Worm (Caenorhabditis elegans): ENCODE data around the gene Y43C5A.7.

Gene Y43C5A.7

DNA sequence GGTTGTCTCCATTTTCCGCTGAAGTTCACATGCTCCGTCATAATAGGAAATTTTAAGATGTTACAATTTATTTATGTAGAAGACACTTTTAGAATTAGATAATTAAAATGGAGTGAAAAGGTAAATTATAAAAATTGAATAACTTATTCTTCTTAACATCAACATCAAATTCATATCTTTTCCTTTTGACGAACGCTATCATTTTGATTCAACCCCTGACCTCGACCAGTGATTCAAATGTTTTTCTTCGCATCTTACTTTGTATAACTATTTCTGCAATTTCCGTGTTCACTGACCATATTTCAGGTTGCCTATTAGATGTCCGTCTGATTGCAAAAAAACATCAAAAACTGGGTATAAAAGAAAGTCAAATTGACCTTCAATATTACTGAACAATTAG, at the start of gene Y43C5A.7:
Y43C5A.7 (plus strand) TSS at position 301 of the 400 bp plus-strand sequence.
- TF ChIP-seq ztf-11 (tag; optimal IDR thresholded peaks at IDR 0.05) (no peak), madf-9 (GFP tag; conservative IDR thresholded peaks at IDR 0.05) (no peak), mdt-29 (GFP tag; IDR thresholded peaks at IDR 0.05) (no peak), R02D3.7 (tag; optimal IDR thresholded peaks at IDR 0.05) (no peak), pqm-1 (tag; optimal IDR thresholded peaks at IDR 0.05) (no peak), ZK337.2 (GFP tag; IDR thresholded peaks at IDR 0.05) (no peak), snpc-1.2 (GFP tag; IDR thresholded peaks at IDR 0.05) (no peak), F37D6.2 (tag; optimal IDR thresholded peaks at IDR 0.05) (no peak)

DNA sequence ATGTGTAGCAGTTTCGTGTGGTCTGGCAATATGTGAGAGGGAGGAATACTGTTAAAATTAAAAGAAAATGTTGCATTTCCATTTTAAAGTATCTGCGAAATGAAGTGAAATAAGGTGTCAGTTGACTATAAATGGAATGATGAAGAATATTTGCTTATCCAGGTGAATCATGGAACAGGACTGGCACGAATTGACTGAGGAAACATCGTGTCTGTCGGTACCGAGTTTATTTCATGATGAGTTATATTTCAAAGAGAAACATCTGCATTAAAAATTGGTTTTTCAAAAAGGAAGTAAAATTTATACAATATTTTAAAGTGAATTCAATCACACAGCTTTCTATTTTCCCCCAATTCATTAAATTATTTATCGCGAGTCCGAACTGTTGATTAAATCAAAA, 49.5 kb upstream of the Y43C5A.7 start, which contains the start of gene F01G10.6:
F01G10.6 (minus strand) TSS at position 101 of the 400 bp plus-strand sequence.
- no peak for TF ChIP-seq D1046.2 (GFP tag; IDR thresholded peaks at IDR 0.05)

DNA sequence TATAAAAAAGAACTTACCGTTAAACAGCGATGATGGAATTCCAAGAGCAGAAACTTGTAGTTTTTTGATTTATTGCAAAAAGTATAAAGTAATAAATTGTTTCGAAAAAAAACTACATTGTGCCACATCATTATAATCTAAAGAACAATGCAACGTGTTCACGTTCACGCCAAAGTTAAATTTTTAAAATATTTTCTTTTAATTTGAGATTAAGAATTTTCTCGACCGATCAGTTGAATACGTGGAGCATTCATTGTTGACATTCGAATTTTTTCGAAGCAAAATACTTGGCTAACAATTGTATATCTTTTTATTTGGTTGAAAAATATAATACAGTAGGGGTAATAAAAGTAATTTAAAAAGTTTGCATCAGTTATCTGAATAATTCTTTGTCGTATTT, 46.1 kb upstream of the Y43C5A.7 start, which contains the start of gene F01G10.5:
F01G10.5 (minus strand) TSS at position 101 of the 400 bp plus-strand sequence.
- TF ChIP-seq nhr-111 (GFP tag; optimal IDR thresholded peaks at IDR 0.05): no peak
- TF ChIP-seq mdl-1 (tag; optimal IDR thresholded peaks at IDR 0.05): no peak
- TF ChIP-seq hif-1 (tag; optimal IDR thresholded peaks at IDR 0.05): no peak
- TF ChIP-seq arid-1 (GFP tag; conservative IDR thresholded peaks at IDR 0.05): no peak
- no peak for TF ChIP-seq lin-13 (GFP tag; optimal IDR thresholded peaks at IDR 0.05)
- TF ChIP-seq zfp-3 (GFP tag; conservative IDR thresholded peaks at IDR 0.05): no peak
- TF ChIP-seq daf-8 (GFP tag; IDR thresholded peaks at IDR 0.05): no peak
- TF ChIP-seq T26A8.4 (GFP tag; IDR thresholded peaks at IDR 0.05): no peak
- no peak for TF ChIP-seq jun-1 (tag; optimal IDR thresholded peaks at IDR 0.05)
- TF ChIP-seq dmd-8 (GFP tag; IDR thresholded peaks at IDR 0.05): no peak

DNA sequence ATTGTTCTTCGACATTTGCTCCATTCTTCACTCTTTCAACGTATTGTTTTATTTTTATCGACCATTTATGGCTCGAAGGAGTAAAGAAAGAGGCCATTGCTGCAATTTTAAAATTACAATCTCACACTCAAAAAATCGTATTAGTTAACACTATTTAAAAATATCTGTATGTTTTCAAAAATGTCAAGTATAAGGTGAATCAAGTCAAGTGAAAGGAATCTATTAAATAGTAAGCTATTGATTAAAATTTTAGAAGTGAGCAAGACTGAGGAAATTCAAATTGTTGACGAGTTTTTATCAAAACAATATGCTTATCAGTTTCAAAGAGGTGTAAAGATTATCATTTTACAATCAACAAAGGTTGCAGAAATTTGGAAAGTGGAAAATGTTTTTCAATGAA, 44.6 kb upstream of the Y43C5A.7 start, which contains the start of gene F01G10.4:
F01G10.4 (minus strand) TSS at position 101 of the 400 bp plus-strand sequence.
- TF ChIP-seq Y105C5A.15 (GFP tag; IDR thresholded peaks at IDR 0.05) (no peak), dmd-9 (GFP tag; IDR thresholded peaks at IDR 0.05) (no peak), mep-1 (tag; optimal IDR thresholded peaks at IDR 0.05) (no peak), lin-13 (GFP tag; optimal IDR thresholded peaks at IDR 0.05) (no peak), zip-2 (tag; optimal IDR thresholded peaks at IDR 0.05) (no peak), nhr-76 (tag; optimal IDR thresholded peaks at IDR 0.05) (no peak), pha-4 (GFP tag; IDR thresholded peaks at IDR 0.05) (no peak), pha-4 (tag; optimal IDR thresholded peaks at IDR 0.05) (no peak), zfp-2 (tag; optimal IDR thresholded peaks at IDR 0.05) (no peak), T20F7.1 (GFP tag; optimal IDR thresholded peaks at IDR 0.05) (no peak), ceh-28 (tag; optimal IDR thresholded peaks at IDR 0.05) (no peak)

- TF ChIP-seq ceh-32 (tag; optimal IDR thresholded peaks at IDR 0.05; ENCODE audit: poor library complexity) (no peak), lin-39 (tag; optimal IDR thresholded peaks at IDR 0.05) (no peak), aly-2 (tag; optimal IDR thresholded peaks at IDR 0.05) (no peak), egl-43 (GFP tag; IDR thresholded peaks at IDR 0.05) (no peak), fkh-10 (GFP tag; optimal IDR thresholded peaks at IDR 0.05) (no peak), F37D6.2 (tag; optimal IDR thresholded peaks at IDR 0.05) (no peak), mdt-29 (GFP tag; IDR thresholded peaks at IDR 0.05) (no peak), tag-97 (GFP tag; IDR thresholded peaks at IDR 0.05) (no peak), dmd-9 (GFP tag; IDR thresholded peaks at IDR 0.05) (no peak), attf-4 (tag; optimal IDR thresholded peaks at IDR 0.05) (no peak), hmg-1.1 (GFP tag; IDR thresholded peaks at IDR 0.05) (no peak), ceh-20 (GFP tag; IDR thresholded peaks at IDR 0.05) (no peak), fos-1 (tag; optimal IDR thresholded peaks at IDR 0.05) (no peak), spr-3 (GFP tag; optimal IDR thresholded peaks at IDR 0.05) (no peak), vab-7 (GFP tag; IDR thresholded peaks at IDR 0.05) (no peak), rbr-2 (tag; optimal IDR thresholded peaks at IDR 0.05) (no peak), nhr-28 (tag; optimal IDR thresholded peaks at IDR 0.05) (peak; percentile 13), zip-2 (tag; optimal IDR thresholded peaks at IDR 0.05) (no peak), R02D3.7 (tag; optimal IDR thresholded peaks at IDR 0.05) (no peak), Y75B8A.6 (GFP tag; IDR thresholded peaks at IDR 0.05) (0 out of 2 replicates have a peak, but pooled peaks have one; percentile 21), D1046.2 (GFP tag; IDR thresholded peaks at IDR 0.05) (no peak), snpc-4 (tag; optimal IDR thresholded peaks at IDR 0.05) (no peak), mdl-1 (tag; optimal IDR thresholded peaks at IDR 0.05) (no peak), madf-9 (GFP tag; conservative IDR thresholded peaks at IDR 0.05) (no peak)
Observed at ce11 chrIV:10235279-10235829, 41.7 kb upstream of the Y43C5A.7 start, which contains the start of gene ech-9. Gene ech-9 (minus strand): TSS chrIV:10235329.

Data from whole organism, L4 larva.